Worm (Caenorhabditis elegans) whole organism, L3 larva: ENCODE results near the gene mrpl-12.

ENCODE experiments used
- ZK546.5 ChIP-seq: sonication (generic microtip); optimal IDR thresholded peaks from 2 replicates; lab custom pipeline; 2017; ENCODE audit warnings: missing biosample characterization, missing genetic modification characterization
- ama-1 ChIP-seq: fragments of 150-350 bp; optimal IDR thresholded peaks from 2 replicates; lab custom pipeline; 2018
- ceh-16 ChIP-seq: sonication (generic microtip); optimal IDR thresholded peaks from 2 replicates; lab custom pipeline; 2017; ENCODE audit warnings: missing biosample characterization, missing genetic modification characterization
- ceh-28 ChIP-seq: fragments of 150-350 bp; optimal IDR thresholded peaks from 2 replicates; lab custom pipeline; 2014; ENCODE audit warnings: missing biosample characterization, missing genetic modification reagents, missing genetic modification characterization
- ceh-82 ChIP-seq: fragments of 150-350 bp; optimal IDR thresholded peaks from 2 replicates; lab custom pipeline; 2014; ENCODE audit warnings: missing biosample characterization, missing genetic modification characterization
- ceh-9 ChIP-seq: sonication (generic microtip); optimal IDR thresholded peaks from 2 replicates; lab custom pipeline; 2018; ENCODE audit warnings: missing biosample characterization, missing genetic modification characterization
- daf-12 ChIP-seq: fragments of 150-350 bp; optimal IDR thresholded peaks from 2 replicates; lab custom pipeline; 2014; ENCODE audit warnings: missing biosample characterization, missing genetic modification reagents, missing genetic modification characterization
- egl-5 ChIP-seq: fragments of 150-350 bp; optimal IDR thresholded peaks from 2 replicates; lab custom pipeline; 2017; ENCODE audit warnings: missing biosample characterization, missing genetic modification reagents, missing genetic modification characterization, inconsistent platforms
- elt-1 ChIP-seq: fragments of 150-350 bp; optimal IDR thresholded peaks from 2 replicates; lab custom pipeline; 2014; ENCODE audit warnings: missing biosample characterization, missing genetic modification characterization
- elt-2 ChIP-seq: sonication (generic microtip); optimal IDR thresholded peaks from 2 replicates; lab custom pipeline; 2016; ENCODE audit warnings: missing genetic modification reagents, mild to moderate bottlenecking, missing genetic modification characterization, missing compliant biosample characterization
- elt-3 ChIP-seq, 3 experiments: fragments of 150-350 bp in 1 of 3; sonication (generic microtip) in 2 of 3; optimal IDR thresholded peaks; 2 replicates in 2 of 3; 4 replicates in 1 of 3; lab custom pipeline; 2014 to 2017; ENCODE audit warnings: missing biosample characterization in 3 of 3, missing genetic modification characterization in 3 of 3
- eor-1 ChIP-seq, 2 experiments: fragments of 150-350 bp; optimal IDR thresholded peaks; 2 replicates each; lab custom pipeline; 2014 to 2018; ENCODE audit warnings: missing biosample characterization in 2 of 2, missing genetic modification characterization in 2 of 2
- fkh-2 ChIP-seq: fragments of 150-350 bp; optimal IDR thresholded peaks from 2 replicates; lab custom pipeline; 2014; ENCODE audit warnings: missing biosample characterization, missing genetic modification reagents, missing genetic modification characterization
- fos-1 ChIP-seq: fragments of 150-350 bp; optimal IDR thresholded peaks from 2 replicates; lab custom pipeline; 2014; ENCODE audit warnings: missing biosample characterization, missing genetic modification characterization
- hmg-11 ChIP-seq: sonication (generic microtip); optimal IDR thresholded peaks from 2 replicates; lab custom pipeline; 2016; ENCODE audit warnings: missing genetic modification characterization, missing compliant biosample characterization
- jun-1 ChIP-seq: fragments of 150-350 bp; optimal IDR thresholded peaks from 2 replicates; lab custom pipeline; 2014; ENCODE audit warnings: missing biosample characterization, missing genetic modification reagents, missing genetic modification characterization
- lin-15B ChIP-seq: fragments of 150-350 bp; optimal IDR thresholded peaks from 2 replicates; lab custom pipeline; 2014; ENCODE audit warnings: missing biosample characterization, missing genetic modification characterization
- lsy-12 ChIP-seq: sonication (generic microtip); optimal IDR thresholded peaks from 2 replicates; lab custom pipeline; 2016; ENCODE audit warnings: mild to moderate bottlenecking, missing genetic modification characterization, missing compliant biosample characterization
- mdl-1 ChIP-seq: fragments of 150-350 bp; optimal IDR thresholded peaks from 2 replicates; lab custom pipeline; 2014; ENCODE audit warnings: missing biosample characterization, missing genetic modification characterization
- mml-1 ChIP-seq: fragments of 150-350 bp; sonication (generic microtip); optimal IDR thresholded peaks from 3 replicates; lab custom pipeline; 2014; ENCODE audit warnings: missing biosample characterization, missing genetic modification characterization
- nfya-1 ChIP-seq: sonication (generic microtip); optimal IDR thresholded peaks from 2 replicates; lab custom pipeline; 2017; ENCODE audit warnings: missing genetic modification characterization, mild to moderate bottlenecking, missing compliant biosample characterization, antibody characterized with exemption, moderate library complexity; ENCODE audit not compliant: insufficient read depth
- nhr-11 ChIP-seq: fragments of 150-350 bp; optimal IDR thresholded peaks from 2 replicates; lab custom pipeline; 2014; ENCODE audit warnings: missing biosample characterization, missing genetic modification characterization
- nhr-12 ChIP-seq: fragments of 150-350 bp; optimal IDR thresholded peaks from 2 replicates; lab custom pipeline; 2014; ENCODE audit warnings: missing biosample characterization, missing genetic modification characterization
- nhr-23 ChIP-seq: fragments of 150-350 bp; optimal IDR thresholded peaks from 2 replicates; lab custom pipeline; 2014; ENCODE audit warnings: missing biosample characterization, missing genetic modification reagents, missing genetic modification characterization
- nhr-237 ChIP-seq: fragments of 150-350 bp; optimal IDR thresholded peaks from 2 replicates; lab custom pipeline; 2014; ENCODE audit warnings: missing biosample characterization, missing genetic modification characterization
- nhr-25 ChIP-seq: sonication (generic microtip); optimal IDR thresholded peaks from 2 replicates; lab custom pipeline; 2017; ENCODE audit warnings: missing biosample characterization, missing genetic modification characterization
- nhr-28 ChIP-seq: fragments of 150-350 bp; optimal IDR thresholded peaks from 2 replicates; lab custom pipeline; 2014; ENCODE audit warnings: missing biosample characterization, missing genetic modification characterization
- nhr-43 ChIP-seq: sonication (generic microtip); optimal IDR thresholded peaks from 2 replicates; lab custom pipeline; 2016; ENCODE audit warnings: mild to moderate bottlenecking, missing genetic modification characterization, missing compliant biosample characterization; ENCODE audit not compliant: poor library complexity, severe bottlenecking
- nhr-67 ChIP-seq: fragments of 150-350 bp; optimal IDR thresholded peaks from 2 replicates; lab custom pipeline; 2014; ENCODE audit warnings: missing biosample characterization, missing genetic modification characterization
- nhr-77 ChIP-seq: fragments of 150-350 bp; optimal IDR thresholded peaks from 2 replicates; lab custom pipeline; 2014; ENCODE audit warnings: missing biosample characterization, missing genetic modification characterization
- pha-4 ChIP-seq: fragments of 150-350 bp; optimal IDR thresholded peaks from 2 replicates; lab custom pipeline; 2014; ENCODE audit warnings: missing biosample characterization, missing genetic modification reagents, missing genetic modification characterization
- pqm-1 ChIP-seq: fragments of 150-350 bp; optimal IDR thresholded peaks from 2 replicates; lab custom pipeline; 2017; ENCODE audit warnings: missing biosample characterization, missing genetic modification characterization, inconsistent platforms
- skn-1 ChIP-seq: fragments of 150-350 bp; optimal IDR thresholded peaks from 2 replicates; lab custom pipeline; 2014; ENCODE audit warnings: missing biosample characterization, missing genetic modification characterization
- snpc-4 ChIP-seq: fragments of 150-350 bp; optimal IDR thresholded peaks from 2 replicates; lab custom pipeline; 2014; ENCODE audit warnings: missing biosample characterization, missing genetic modification characterization
- tbx-2 ChIP-seq: sonication (generic microtip); optimal IDR thresholded peaks from 2 replicates; lab custom pipeline; 2016; ENCODE audit warnings: mild to moderate bottlenecking, missing genetic modification characterization, missing compliant biosample characterization
- unc-39 ChIP-seq: sonication (generic microtip); optimal IDR thresholded peaks from 4 replicates; lab custom pipeline; 2017; ENCODE audit warnings: missing biosample characterization, missing genetic modification characterization
- unc-62 ChIP-seq: fragments of 150-350 bp; sonication (generic microtip); optimal IDR thresholded peaks from 4 replicates; lab custom pipeline; 2014; ENCODE audit warnings: missing biosample characterization, missing genetic modification reagents, missing genetic modification characterization
- zag-1 ChIP-seq: fragments of 150-350 bp; optimal IDR thresholded peaks from 2 replicates; lab custom pipeline; 2014; ENCODE audit warnings: missing biosample characterization, missing genetic modification characterization
- ztf-11 ChIP-seq: fragments of 150-350 bp; optimal IDR thresholded peaks from 2 replicates; lab custom pipeline; 2014; ENCODE audit warnings: missing biosample characterization, missing genetic modification characterization
- ztf-4 ChIP-seq: fragments of 150-350 bp; optimal IDR thresholded peaks from 2 replicates; lab custom pipeline; 2014; ENCODE audit warnings: missing biosample characterization, missing genetic modification characterization

The mrpl-12 gene

DNA sequence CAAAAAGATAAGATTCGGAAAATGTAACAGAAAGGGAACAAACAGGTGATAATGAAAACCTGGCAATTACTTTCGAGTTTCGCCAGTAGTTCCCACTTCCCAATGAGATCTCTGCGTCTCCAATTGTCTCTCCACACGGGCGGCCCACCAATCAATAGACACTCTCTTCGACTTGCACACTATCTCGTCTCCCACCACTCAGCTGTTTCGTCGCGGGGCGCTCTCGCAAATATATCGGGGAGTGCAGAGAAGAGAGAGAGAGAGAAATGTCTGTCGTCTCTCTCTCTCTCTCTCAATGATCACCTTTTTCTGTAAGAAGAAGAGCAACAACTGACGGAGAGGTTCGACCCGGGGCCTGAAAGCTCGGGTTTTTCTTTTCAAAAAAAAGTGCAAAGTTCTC lies 12.6 kb downstream of the mrpl-12 start (continued):
- TF ChIP-seq pha-4 (tag; lab: Kevin White, UChicago) (peak; percentile 88), daf-12 (tag; lab: Kevin White, UChicago) (no peak), ceh-28 (tag; lab: Kevin White, UChicago) (peak; percentile 95), unc-39 (no peak)

DNA sequence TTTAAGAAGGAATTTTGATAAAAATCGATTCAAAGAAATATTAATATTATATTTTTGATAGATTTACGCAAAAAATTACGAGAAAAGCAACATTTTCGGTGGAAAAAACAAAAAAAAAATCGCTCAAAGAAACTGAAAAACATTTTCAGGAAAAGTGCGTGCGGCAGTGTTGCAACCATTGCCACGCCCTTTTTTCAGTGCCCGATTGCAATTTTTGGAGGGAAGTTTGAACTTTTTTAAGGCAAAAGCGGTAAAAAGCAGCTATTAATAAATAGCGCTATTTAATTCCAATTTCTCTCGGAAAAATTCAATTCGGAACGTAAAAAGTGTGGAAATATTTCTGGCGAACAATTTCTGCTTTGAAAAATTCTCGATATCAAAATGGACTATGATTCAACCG lies 13.5 kb downstream of the mrpl-12 start:
- no peak for TF ChIP-seq pqm-1 (tag; lab: Kevin White, UChicago)
- TF ChIP-seq nhr-23 (tag; lab: Kevin White, UChicago) = no peak
- TF ChIP-seq elt-2 = no peak
- TF ChIP-seq egl-5 = no peak
- TF ChIP-seq tbx-2 (tag; lab: Kevin White, UChicago) = no peak
- TF ChIP-seq unc-62 = no peak
- no peak for TF ChIP-seq nhr-43 (tag; lab: Kevin White, UChicago)
- TF ChIP-seq jun-1 (tag; lab: Kevin White, UChicago) = no peak
- no peak for TF ChIP-seq fkh-2
- no peak for TF ChIP-seq lsy-12 (tag; lab: Kevin White, UChicago)
- TF ChIP-seq nhr-77 (tag; lab: Kevin White, UChicago) = no peak

DNA sequence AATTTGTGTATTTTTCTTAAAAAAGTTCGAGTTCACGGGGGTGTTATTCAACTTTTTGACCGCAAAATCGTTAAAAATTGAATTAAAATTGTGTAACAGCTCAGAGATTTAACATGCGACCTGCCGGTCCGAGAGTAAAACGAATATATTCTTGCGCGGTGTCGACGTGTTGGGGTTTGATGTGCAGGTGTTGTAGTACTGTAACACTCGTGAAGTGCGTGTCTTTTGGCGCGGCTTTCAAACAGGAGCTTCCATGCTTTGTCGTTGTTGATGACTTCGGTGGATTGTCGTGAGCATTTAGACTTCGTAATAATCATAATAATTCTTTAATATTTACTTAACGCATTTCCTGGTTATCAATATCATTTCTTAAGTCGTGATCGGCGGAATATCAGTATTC lies 22.9 kb downstream of the mrpl-12 start, which contains the start of gene tat-3:
TSS of gene tat-3 (minus strand) at position 196 of the 400 bp plus-strand sequence.
- TF ChIP-seq fos-1 (tag; lab: Kevin White, UChicago) = no peak
- peak; percentile 21 for TF ChIP-seq pha-4 (tag; lab: Kevin White, UChicago)
- TF ChIP-seq nfya-1 (tag; lab: Kevin White, UChicago) = no peak
- no peak for TF ChIP-seq ama-1
- TF ChIP-seq elt-3 (tag; optimal IDR thresholded peaks at IDR 0.05; lab: Kevin White, UChicago) = no peak
- no peak for TF ChIP-seq fkh-2
- TF ChIP-seq, all 47 proteins: peak for 1

DNA sequence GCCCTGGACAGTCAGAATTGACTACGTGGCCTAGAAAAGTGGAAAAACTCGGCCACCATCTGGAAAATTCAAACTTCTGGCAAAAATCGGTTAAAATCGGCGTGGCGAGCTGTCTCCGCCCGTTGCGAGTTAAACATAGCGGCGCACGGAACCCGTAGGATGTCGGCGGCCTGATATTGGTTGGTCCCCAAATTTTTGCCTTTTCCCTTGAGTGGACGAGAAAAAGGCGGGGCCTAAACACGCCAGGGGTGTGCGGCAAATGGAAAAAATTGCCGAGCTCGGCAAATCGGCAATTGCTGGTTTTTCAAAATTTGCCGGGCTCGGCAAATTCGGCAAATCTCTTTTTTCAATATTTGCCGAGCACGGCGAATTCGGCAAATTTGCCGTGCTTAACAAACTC lies 25.7 kb downstream of the mrpl-12 start:
- TF ChIP-seq ztf-11 (tag; lab: Kevin White, UChicago) = no peak
- no peak for TF ChIP-seq unc-39
- no peak for TF ChIP-seq snpc-4 (tag; lab: Kevin White, UChicago)
- TF ChIP-seq lsy-12 (tag; lab: Kevin White, UChicago) = no peak
- no peak for TF ChIP-seq pqm-1 (tag; lab: Kevin White, UChicago)
- no peak for TF ChIP-seq nhr-77 (tag; lab: Kevin White, UChicago)
- TF ChIP-seq ZK546.5 = no peak
- TF ChIP-seq mdl-1 = no peak
- no peak for TF ChIP-seq elt-1
- TF ChIP-seq mml-1 (tag; lab: Kevin White, UChicago) = no peak
- TF ChIP-seq zag-1 = no peak
- no peak for TF ChIP-seq ztf-4 (tag; lab: Kevin White, UChicago)
- TF ChIP-seq nhr-11 (tag; lab: Kevin White, UChicago) = no peak
- no peak for TF ChIP-seq nhr-25 (tag; lab: Kevin White, UChicago)
- no peak for TF ChIP-seq ceh-9
- no peak for TF ChIP-seq nhr-67 (tag; lab: Kevin White, UChicago)

DNA sequence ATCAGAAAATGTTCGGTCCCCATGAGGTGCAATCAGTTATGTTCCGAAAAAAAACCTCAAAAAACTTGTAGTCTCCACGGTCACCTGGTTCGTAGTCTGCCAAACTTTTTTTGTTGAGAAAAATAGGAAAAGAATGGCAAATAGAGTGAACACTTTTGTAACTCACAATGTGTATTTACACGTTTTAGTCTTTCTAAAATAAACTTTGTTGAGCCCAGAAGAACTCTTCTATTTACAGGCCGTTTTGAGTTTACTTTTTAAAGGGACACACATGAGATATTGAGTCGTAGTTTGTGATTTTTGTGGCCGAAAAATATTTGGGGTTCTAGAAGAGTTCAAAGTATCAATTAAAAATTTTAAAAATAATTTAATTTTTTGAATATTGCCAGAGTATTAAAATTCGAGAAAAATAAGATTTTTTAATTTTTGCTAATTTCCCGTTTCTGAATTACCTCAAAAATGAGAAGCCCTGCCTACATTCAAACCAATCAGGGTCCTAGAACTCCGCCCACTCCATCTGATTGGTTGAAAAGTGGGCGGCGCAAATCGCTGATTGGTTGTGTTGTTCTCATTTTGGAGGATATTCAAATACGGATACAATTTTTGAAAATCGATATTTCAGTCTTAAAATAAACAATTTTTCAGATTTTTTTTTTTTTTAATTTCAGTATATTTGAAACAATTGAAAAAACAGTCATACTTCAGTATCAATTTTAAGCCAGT lies 27.1 kb downstream of the mrpl-12 start:
- TF ChIP-seq unc-39 = no peak
- TF ChIP-seq pha-4 (tag; lab: Kevin White, UChicago) = peak; percentile 94
- peak; percentile 89 for TF ChIP-seq nfya-1 (tag; lab: Kevin White, UChicago)
- TF ChIP-seq nhr-67 (tag; lab: Kevin White, UChicago) = no peak

DNA sequence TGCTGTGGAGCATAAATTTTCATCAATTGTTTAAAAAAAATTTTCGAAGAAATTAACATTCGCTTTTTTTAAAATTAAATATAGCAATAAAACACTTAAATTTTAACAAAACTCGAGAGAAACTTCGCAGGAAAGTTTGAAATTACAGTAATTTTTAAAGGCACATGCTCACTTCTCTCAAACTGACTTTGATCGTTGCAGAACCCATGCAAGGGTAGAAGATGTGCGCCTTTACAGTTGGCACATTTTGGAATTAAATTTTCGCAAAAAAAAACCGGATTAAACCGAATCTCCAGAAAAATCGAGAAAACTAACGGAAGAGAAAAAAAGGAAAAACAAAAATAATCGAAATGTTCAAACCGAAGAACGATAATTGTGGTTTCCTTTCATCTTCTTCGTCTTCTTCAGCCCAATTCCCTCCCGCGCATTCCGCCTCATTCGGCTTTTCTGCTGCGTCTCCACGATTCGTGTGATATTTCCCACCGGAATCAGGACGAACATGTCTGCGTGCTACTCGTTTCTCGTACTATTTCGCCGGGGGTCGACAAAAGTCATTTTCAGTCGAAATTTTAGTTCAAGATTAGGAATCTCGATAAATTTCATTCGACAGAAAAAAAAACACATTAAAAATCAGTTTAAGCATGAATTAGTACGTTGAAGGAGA lies 28.9 kb downstream of the mrpl-12 start:
- TF ChIP-seq jun-1 (tag; lab: Kevin White, UChicago) = no peak
- no peak for TF ChIP-seq nhr-237 (tag; lab: Kevin White, UChicago)
- no peak for TF ChIP-seq eor-1 (tag; optimal IDR thresholded peaks at IDR 0.05; lab: Kevin White, UChicago)
- no peak for TF ChIP-seq ztf-4 (tag; lab: Kevin White, UChicago)
- no peak for TF ChIP-seq ztf-11 (tag; lab: Kevin White, UChicago)
- TF ChIP-seq nhr-28 (tag; lab: Kevin White, UChicago) = no peak
- TF ChIP-seq ceh-28 (tag; lab: Kevin White, UChicago) = no peak
- TF ChIP-seq nhr-12 (tag; lab: Kevin White, UChicago) = no peak
- TF ChIP-seq elt-2 = no peak
- peak; percentile 8 for TF ChIP-seq ama-1
- no peak for TF ChIP-seq lin-15B (tag; lab: Kevin White, UChicago)
- TF ChIP-seq hmg-11 (tag; lab: Kevin White, UChicago) = peak; percentile 23
- TF ChIP-seq elt-3 (tag; optimal IDR thresholded peaks at IDR 0.05; lab: Kevin White, UChicago) = no peak
- TF ChIP-seq nfya-1 (tag; lab: Kevin White, UChicago) = no peak
- TF ChIP-seq egl-5 = no peak
- TF ChIP-seq nhr-77 (tag; lab: Kevin White, UChicago) = no peak
- no peak for TF ChIP-seq skn-1
- TF ChIP-seq nhr-67 (tag; lab: Kevin White, UChicago) = no peak
- TF ChIP-seq mdl-1 = no peak
- TF ChIP-seq nhr-11 (tag; lab: Kevin White, UChicago) = no peak
- TF ChIP-seq ceh-82 (tag; lab: Kevin White, UChicago) = no peak
- no peak for TF ChIP-seq tbx-2 (tag; lab: Kevin White, UChicago)
- no peak for TF ChIP-seq ceh-16 (tag; lab: Kevin White, UChicago)
- no peak for TF ChIP-seq elt-1
